Fruit fly (Drosophila melanogaster) whole organism, embryonic: Measurements from ENCODE around the gene dre4.

Experiments
- Abd-B ChIP-seq: fragments of 200-800 bp; sonication (Bioruptor generic); optimal IDR thresholded peaks from 2 replicates; lab custom pipeline; 2018; ENCODE audit warnings: missing biosample characterization, mild to moderate bottlenecking, missing genetic modification characterization, moderate library complexity
- Antp ChIP-seq: fragments of 200-800 bp; sonication (Bioruptor generic); optimal IDR thresholded peaks from 3 replicates; lab custom pipeline; 2016; ENCODE audit warnings: missing biosample characterization, missing genetic modification characterization
- BEAF-32 ChIP-seq: fragments of 200-800 bp; sonication (Bioruptor generic); optimal IDR thresholded peaks from 3 replicates; lab custom pipeline; 2017; ENCODE audit warnings: missing biosample characterization, missing genetic modification characterization, mild to moderate bottlenecking, moderate library complexity, missing genetic modification reagents
- CG10462 ChIP-seq: fragments of 200-800 bp; sonication (Bioruptor generic); optimal IDR thresholded peaks from 2 replicates; lab custom pipeline; 2016; ENCODE audit warnings: missing biosample characterization, missing genetic modification characterization
- CG11398 ChIP-seq: fragments of 200-800 bp; sonication (Bioruptor generic); optimal IDR thresholded peaks from 2 replicates; lab custom pipeline; 2016; ENCODE audit warnings: missing biosample characterization, missing genetic modification characterization
- CG11560 ChIP-seq: fragments of 200-800 bp; sonication (Bioruptor generic); IDR thresholded peaks from 3 replicates; pipeline ENCODE4 v1.3.6; 2022; ENCODE audit warnings: missing biosample characterization, missing genetic modification characterization
- CG12219 ChIP-seq: fragments of 200-800 bp; sonication (Bioruptor generic); optimal IDR thresholded peaks from 3 replicates; lab custom pipeline; 2018; ENCODE audit warnings: missing biosample characterization, mild to moderate bottlenecking, missing genetic modification characterization
- CG15479 ChIP-seq: fragments of 200-800 bp; sonication (Bioruptor generic); optimal IDR thresholded peaks from 3 replicates; lab custom pipeline; 2019; ENCODE audit warnings: missing biosample characterization, mild to moderate bottlenecking, missing genetic modification characterization, moderate library complexity
- CG17912 ChIP-seq: fragments of 200-800 bp; sonication (Bioruptor generic); optimal IDR thresholded peaks from 2 replicates; lab custom pipeline; 2018; ENCODE audit warnings: missing biosample characterization, mild to moderate bottlenecking, missing genetic modification characterization
- CG2678 ChIP-seq: fragments of 200-800 bp; sonication (Bioruptor generic); optimal IDR thresholded peaks from 3 replicates; lab custom pipeline; 2019; ENCODE audit warnings: missing biosample characterization, mild to moderate bottlenecking, missing genetic modification characterization, moderate library complexity
- CG30431 ChIP-seq: fragments of 200-800 bp; sonication (Bioruptor generic); optimal IDR thresholded peaks from 2 replicates; lab custom pipeline; 2017; ENCODE audit warnings: missing biosample characterization, missing genetic modification characterization
- CG3065 ChIP-seq: fragments of 200-800 bp; sonication (Bioruptor generic); optimal IDR thresholded peaks from 2 replicates; lab custom pipeline; 2016; ENCODE audit warnings: missing biosample characterization, missing genetic modification characterization
- CG31441 ChIP-seq: fragments of 200-800 bp; sonication (Bioruptor generic); IDR thresholded peaks from 2 replicates; pipeline ENCODE4 v1.3.6; 2022; ENCODE audit warnings: missing biosample characterization, missing genetic modification characterization
- CG34224 ChIP-seq: fragments of 200-800 bp; sonication (Bioruptor generic); IDR thresholded peaks from 3 replicates; pipeline ENCODE4 v1.3.6; 2022; ENCODE audit warnings: missing biosample characterization, missing genetic modification characterization; ENCODE audit not compliant: partially characterized antibody
- CG34376 ChIP-seq: fragments of 200-800 bp; sonication (Bioruptor generic); optimal IDR thresholded peaks from 2 replicates; lab custom pipeline; 2018; ENCODE audit warnings: missing biosample characterization, mild to moderate bottlenecking, missing genetic modification characterization
- CG3838 ChIP-seq: fragments of 200-800 bp; sonication (Bioruptor generic); optimal IDR thresholded peaks from 3 replicates; lab custom pipeline; 2016; ENCODE audit warnings: missing biosample characterization, missing genetic modification characterization
- CG3995 ChIP-seq: fragments of 200-800 bp; sonication (Bioruptor generic); optimal IDR thresholded peaks from 3 replicates; lab custom pipeline; 2016; ENCODE audit warnings: missing biosample characterization, missing genetic modification characterization
- CG4404 ChIP-seq: fragments of 200-800 bp; sonication (Bioruptor generic); IDR thresholded peaks from 2 replicates; pipeline ENCODE4 v1.3.6; 2022; ENCODE audit warnings: missing biosample characterization, missing genetic modification characterization
- CG8478 ChIP-seq: fragments of >200 bp; optimal IDR thresholded peaks from 2 replicates; lab custom pipeline; 2018
- Dad ChIP-seq: fragments of 200-800 bp; sonication (Bioruptor generic); optimal IDR thresholded peaks from 3 replicates; lab custom pipeline; 2016; ENCODE audit warnings: missing biosample characterization, missing genetic modification characterization
- Dip2 ChIP-seq: fragments of 200-800 bp; sonication (Bioruptor generic); IDR thresholded peaks from 2 replicates; pipeline ENCODE4 v1.3.6; 2022; ENCODE audit warnings: missing biosample characterization, missing genetic modification characterization
- Drgx ChIP-seq: fragments of 200-800 bp; sonication (Bioruptor generic); IDR thresholded peaks from 2 replicates; pipeline ENCODE4 v1.3.6; 2022; ENCODE audit warnings: missing biosample characterization, missing genetic modification characterization
- Hr51 ChIP-seq, 2 experiments: fragments of 200-800 bp; sonication (Bioruptor generic); optimal IDR thresholded peaks; 2 replicates in 1 of 2; 3 replicates in 1 of 2; lab custom pipeline; 2016 to 2018; ENCODE audit warnings: missing biosample characterization in 2 of 2, missing genetic modification characterization in 2 of 2, mild to moderate bottlenecking in 1 of 2, moderate library complexity in 1 of 2
- Lhr ChIP-seq: fragments of 200-800 bp; sonication (Bioruptor generic); optimal IDR thresholded peaks from 3 replicates; lab custom pipeline; 2017; ENCODE audit warnings: mild to moderate bottlenecking, missing biosample characterization, missing genetic modification reagents, missing genetic modification characterization
- Mad ChIP-seq: fragments of 200-800 bp; sonication (Bioruptor generic); optimal IDR thresholded peaks from 2 replicates; lab custom pipeline; 2016; ENCODE audit warnings: missing biosample characterization, missing genetic modification characterization
- Max ChIP-seq: fragments of 200-800 bp; sonication (Bioruptor generic); optimal IDR thresholded peaks from 2 replicates; lab custom pipeline; 2016; ENCODE audit warnings: missing biosample characterization, mild to moderate bottlenecking, missing genetic modification characterization
- Myb ChIP-seq: fragments of 200-800 bp; sonication (Bioruptor generic); optimal IDR thresholded peaks from 2 replicates; lab custom pipeline; 2016; ENCODE audit warnings: missing biosample characterization, missing genetic modification characterization
- NC2β ChIP-seq: fragments of 200-800 bp; sonication (Bioruptor generic); optimal IDR thresholded peaks from 2 replicates; lab custom pipeline; 2016; ENCODE audit warnings: missing biosample characterization, missing genetic modification characterization
- NK7.1 ChIP-seq: fragments of 200-800 bp; sonication (Bioruptor generic); optimal IDR thresholded peaks from 3 replicates; lab custom pipeline; 2016; ENCODE audit warnings: missing biosample characterization, missing genetic modification characterization
- Nf-YB ChIP-seq: fragments of 200-800 bp; sonication (Bioruptor generic); optimal IDR thresholded peaks from 3 replicates; lab custom pipeline; 2019; ENCODE audit warnings: missing biosample characterization, mild to moderate bottlenecking, missing genetic modification characterization, moderate library complexity
- Nf-YC ChIP-seq: fragments of 200-800 bp; optimal IDR thresholded peaks from 3 replicates; lab custom pipeline; 2019; ENCODE audit warnings: missing biosample characterization, mild to moderate bottlenecking, missing genetic modification characterization, moderate library complexity
- Ssrp ChIP-seq: fragments of 200-800 bp; sonication (Bioruptor generic); optimal IDR thresholded peaks from 2 replicates; lab custom pipeline; 2018; ENCODE audit warnings: missing biosample characterization, mild to moderate bottlenecking, missing genetic modification characterization, moderate library complexity
- al ChIP-seq: fragments of 200-800 bp; sonication (Bioruptor generic); IDR thresholded peaks from 2 replicates; pipeline ENCODE4 v1.3.6; 2022; ENCODE audit warnings: missing biosample characterization, missing genetic modification characterization
- ash1 ChIP-seq: fragments of 200-800 bp; sonication (Bioruptor generic); optimal IDR thresholded peaks from 2 replicates; lab custom pipeline; 2018; ENCODE audit warnings: missing biosample characterization, mild to moderate bottlenecking, missing genetic modification characterization
- bsh ChIP-seq, 2 experiments: fragments of 200-800 bp; sonication (Bioruptor generic); optimal IDR thresholded peaks; 2 replicates each; lab custom pipeline; 2017 to 2018; ENCODE audit warnings: mild to moderate bottlenecking in 2 of 2, missing biosample characterization in 2 of 2, missing genetic modification characterization in 2 of 2, moderate library complexity in 1 of 2
- cg ChIP-seq: fragments of 200-800 bp; sonication (Bioruptor generic); optimal IDR thresholded peaks from 3 replicates; lab custom pipeline; 2019; ENCODE audit warnings: missing biosample characterization, mild to moderate bottlenecking, missing genetic modification characterization, moderate library complexity
- chinmo ChIP-seq: fragments of 200-800 bp; sonication (Bioruptor generic); IDR thresholded peaks from 4 replicates; pipeline ENCODE4 v1.3.6; 2022; ENCODE audit warnings: missing biosample characterization, missing genetic modification characterization; ENCODE audit not compliant: partially characterized antibody
- crc ChIP-seq: fragments of 200-800 bp; sonication (Bioruptor generic); optimal IDR thresholded peaks from 2 replicates; lab custom pipeline; 2016; ENCODE audit warnings: missing biosample characterization, missing genetic modification characterization
- dmrt99B ChIP-seq: fragments of 200-800 bp; sonication (Bioruptor generic); optimal IDR thresholded peaks from 2 replicates; lab custom pipeline; 2018; ENCODE audit warnings: missing biosample characterization, mild to moderate bottlenecking, missing genetic modification characterization, moderate library complexity
- emc ChIP-seq: fragments of 200-800 bp; sonication (Bioruptor generic); optimal IDR thresholded peaks from 2 replicates; lab custom pipeline; 2016; ENCODE audit warnings: missing biosample characterization, missing genetic modification characterization
- hb ChIP-seq: fragments of 200-800 bp; sonication (Bioruptor generic); IDR thresholded peaks from 3 replicates; pipeline ENCODE4 v1.3.6; 2022; ENCODE audit warnings: missing biosample characterization, missing genetic modification characterization; ENCODE audit not compliant: partially characterized antibody
- hbn ChIP-seq: fragments of 200-800 bp; sonication (Bioruptor generic); IDR thresholded peaks from 2 replicates; pipeline ENCODE4 v1.3.6; 2022; ENCODE audit warnings: missing biosample characterization, missing genetic modification characterization; ENCODE audit not compliant: partially characterized antibody
- inv ChIP-seq: fragments of 200-800 bp; sonication (Bioruptor generic); IDR thresholded peaks from 2 replicates; pipeline ENCODE4 v1.3.6; 2022; ENCODE audit warnings: missing biosample characterization, missing genetic modification characterization; ENCODE audit not compliant: partially characterized antibody
- kah ChIP-seq: fragments of 200-800 bp; sonication (Bioruptor generic); optimal IDR thresholded peaks from 2 replicates; lab custom pipeline; 2018; ENCODE audit warnings: missing biosample characterization, mild to moderate bottlenecking, missing genetic modification characterization
- klu ChIP-seq: fragments of 200-800 bp; sonication (Bioruptor generic); IDR thresholded peaks from 2 replicates; pipeline ENCODE4 v1.3.6; 2022; ENCODE audit warnings: missing biosample characterization, missing genetic modification characterization
- kni ChIP-seq: fragments of 200-800 bp; sonication (Bioruptor generic); optimal IDR thresholded peaks from 3 replicates; lab custom pipeline; 2017; ENCODE audit warnings: mild to moderate bottlenecking, missing biosample characterization, missing genetic modification reagents, missing genetic modification characterization
- lilli ChIP-seq: fragments of 200-800 bp; sonication (Bioruptor generic); optimal IDR thresholded peaks from 3 replicates; lab custom pipeline; 2016; ENCODE audit warnings: missing biosample characterization, missing genetic modification characterization
- org-1 ChIP-seq: fragments of 200-800 bp; sonication (Bioruptor generic); optimal IDR thresholded peaks from 2 replicates; lab custom pipeline; 2017; ENCODE audit warnings: missing biosample characterization, missing genetic modification characterization
- pb ChIP-seq: fragments of 200-800 bp; sonication (Bioruptor generic); optimal IDR thresholded peaks from 3 replicates; lab custom pipeline; 2016; ENCODE audit warnings: missing biosample characterization, missing genetic modification characterization
- sd ChIP-seq: fragments of 200-800 bp; sonication (Bioruptor generic); optimal IDR thresholded peaks from 3 replicates; lab custom pipeline; 2018; ENCODE audit warnings: missing biosample characterization, mild to moderate bottlenecking, missing genetic modification characterization, moderate library complexity
- sens ChIP-seq: fragments of 200-800 bp; sonication (Bioruptor generic); peaks from one replicate; lab custom pipeline; 2016; ENCODE audit warnings: missing biosample characterization, missing genetic modification characterization

Gene dre4

DNA sequence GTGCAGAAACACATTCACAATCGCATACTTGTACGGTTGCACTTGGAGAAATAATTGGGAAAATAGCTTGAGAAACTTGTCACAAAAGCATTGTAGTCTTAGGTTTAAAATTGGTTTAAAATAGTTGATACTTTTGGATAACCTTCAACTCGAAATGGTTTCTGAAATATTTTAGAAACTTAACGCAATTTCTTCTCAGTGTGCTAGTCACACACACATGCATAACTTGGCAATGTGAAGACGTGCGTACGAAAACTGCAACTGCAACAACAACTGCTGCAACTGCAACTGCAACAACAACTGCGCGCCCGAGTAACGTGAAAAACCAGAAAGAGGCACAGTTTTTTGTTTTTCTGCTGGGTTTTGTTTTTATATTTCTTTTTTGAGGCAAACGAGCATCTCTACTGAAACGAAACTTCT, 10.0 kb upstream of the dre4 start (continued):
- TF ChIP-seq Dip2 (GFP tag; lab: Robert Waterston, UW) (no peak), klu (GFP tag; lab: Robert Waterston, UW) (peak; percentile 46), Max (peak; percentile 77), CG11398 (GFP tag; lab: Kevin White, UChicago) (peak; percentile 78), CG4404 (peak; percentile 88), CG31441 (peak; percentile 92), sens (GFP tag; lab: Kevin White, UChicago) (peak; percentile 98), dmrt99B (tag; lab: Kevin White, UChicago) (peak; percentile 91), CG34376 (GFP tag; lab: Kevin White, UChicago) (no peak), CG12219 (GFP tag; lab: Kevin White, UChicago) (peak; percentile 76), inv (GFP tag; lab: Robert Waterston, UW) (no peak), lilli (peak; percentile 67), BEAF-32 (GFP tag; lab: Kevin White, UChicago) (no peak), Nf-YC (tag; lab: Kevin White, UChicago) (peak; percentile 18), CG15479 (GFP tag; lab: Kevin White, UChicago) (peak; percentile 72), ash1 (GFP tag; lab: Kevin White, UChicago) (no peak), CG17912 (GFP tag; lab: Kevin White, UChicago) (peak; percentile 53), Myb (GFP tag; lab: Kevin White, UChicago) (peak; percentile 47), CG3995 (GFP tag; lab: Kevin White, UChicago) (no peak), CG10462 (GFP tag; lab: Kevin White, UChicago) (peak; percentile 81), kah (GFP tag; lab: Kevin White, UChicago) (peak; percentile 78), CG30431 (peak; percentile 76), CG3065 (peak; percentile 45), Lhr (GFP tag; lab: Kevin White, UChicago) (peak; percentile 64), Nf-YB (GFP tag; lab: Kevin White, UChicago) (peak; percentile 52), hb (GFP tag; lab: Robert Waterston, UW) (no peak), bsh (GFP tag; optimal IDR thresholded peaks at IDR 0.05; lab: Kevin White, UChicago) (peak; percentile 86 to 92), chinmo (GFP tag; lab: Robert Waterston, UW) (no peak), Antp (peak; percentile 75), Drgx (GFP tag; lab: Robert Waterston, UW) (peak; percentile 99), Ssrp (tag; lab: Kevin White, UChicago) (peak; percentile 88), CG11560 (tag; lab: Robert Waterston, UW) (no peak), Mad (GFP tag; lab: Kevin White, UChicago) (peak; percentile 67), CG3838 (GFP tag; lab: Kevin White, UChicago) (peak; percentile 57), CG2678 (tag; lab: Kevin White, UChicago) (peak; percentile 83), emc (GFP tag; lab: Kevin White, UChicago) (peak; percentile 40), crc (GFP tag; lab: Kevin White, UChicago) (peak; percentile 40), NC2β (GFP tag; lab: Kevin White, UChicago) (peak; percentile 83), al (peak; percentile 32; the same call in 1 of the 2 replicates), cg (GFP tag; lab: Kevin White, UChicago) (peak; percentile 52), Dad (GFP tag; lab: Kevin White, UChicago) (peak; percentile 61), hbn (GFP tag; lab: Robert Waterston, UW) (no peak), Hr51 (GFP tag; optimal IDR thresholded peaks at IDR 0.05; lab: Kevin White, UChicago) (peak; percentile 61 to 86), kni (GFP tag; lab: Kevin White, UChicago) (no peak), NK7.1 (GFP tag; lab: Kevin White, UChicago) (peak; percentile 59), pb (GFP tag; lab: Kevin White, UChicago) (peak; percentile 65), Abd-B (GFP tag; lab: Kevin White, UChicago) (peak; percentile 81), CG34224 (GFP tag; lab: Robert Waterston, UW) (no peak), sd (tag; lab: Kevin White, UChicago) (no peak), CG8478 (no peak), org-1 (peak; percentile 72)
